Worm (Caenorhabditis elegans) whole organism, early embryonic: ENCODE results near the gene R10E12.2.
A peak's percentile ranks its signal among the peaks of the same experiment; 100 is the strongest.

Experiments used
- B0310.2 ChIP-seq: sonication (generic microtip); optimal IDR thresholded peaks from 2 replicates; lab custom pipeline; 2016; ENCODE audit warnings: mild to moderate bottlenecking, missing genetic modification characterization, missing compliant biosample characterization
- F13C5.2 ChIP-seq: sonication (generic microtip); optimal IDR thresholded peaks from 2 replicates; lab custom pipeline; 2017; ENCODE audit warnings: mild to moderate bottlenecking, missing genetic modification characterization, inconsistent platforms, missing compliant biosample characterization
- aly-1 ChIP-seq: sonication (generic microtip); optimal IDR thresholded peaks from 2 replicates; lab custom pipeline; 2016; ENCODE audit warnings: missing genetic modification characterization, missing compliant biosample characterization
- ama-1 ChIP-seq: fragments of 150-350 bp; optimal IDR thresholded peaks from 2 replicates; lab custom pipeline; 2014
- ceh-13 ChIP-seq: fragments of 200-800 bp; sonication (Bioruptor generic); optimal IDR thresholded peaks from 2 replicates; lab custom pipeline; 2018; ENCODE audit warnings: mild to moderate bottlenecking, missing genetic modification characterization, missing compliant biosample characterization
- ceh-36 ChIP-seq: sonication (generic microtip); optimal IDR thresholded peaks from 2 replicates; lab custom pipeline; 2016; ENCODE audit warnings: missing genetic modification characterization, inconsistent platforms, missing compliant biosample characterization
- ets-7 ChIP-seq: sonication (generic microtip); optimal IDR thresholded peaks from 2 replicates; lab custom pipeline; 2016; ENCODE audit warnings: missing genotype, missing genetic modification characterization, missing compliant biosample characterization
- flt-1 ChIP-seq: fragments of 200-800 bp; sonication (Bioruptor generic); IDR thresholded peaks from 2 replicates; pipeline ENCODE4 v1.3.6; 2022; ENCODE audit warnings: missing genetic modification characterization, missing compliant biosample characterization
- hmbx-1 ChIP-seq: sonication (generic microtip); optimal IDR thresholded peaks from 2 replicates; lab custom pipeline; 2016; ENCODE audit warnings: mild to moderate bottlenecking, missing genetic modification characterization, missing compliant biosample characterization
- hmg-4 ChIP-seq: fragments of 200-800 bp; sonication (Bioruptor generic); optimal IDR thresholded peaks from 2 replicates; lab custom pipeline; 2018; ENCODE audit warnings: mild to moderate bottlenecking, missing genetic modification characterization, missing compliant biosample characterization
- hnd-1 ChIP-seq: sonication (generic microtip); optimal IDR thresholded peaks from 2 replicates; lab custom pipeline; 2016; ENCODE audit warnings: missing genetic modification characterization, missing compliant biosample characterization
- pes-1 ChIP-seq: fragments of 200-800 bp; sonication (Bioruptor generic); IDR thresholded peaks from 2 replicates; pipeline ENCODE4 v1.3.6; 2022; ENCODE audit warnings: missing genetic modification reagents, missing genetic modification characterization, missing compliant biosample characterization
- scrt-1 ChIP-seq: fragments of 200-800 bp; sonication (Bioruptor generic); IDR thresholded peaks from 2 replicates; pipeline ENCODE4 v1.3.6; 2022; ENCODE audit warnings: missing genetic modification characterization, missing compliant biosample characterization
- sea-1 ChIP-seq: fragments of 200-800 bp; sonication (Bioruptor generic); conservative IDR thresholded peaks from 2 replicates; pipeline ENCODE4 v1.3.6; 2022; ENCODE audit warnings: missing genetic modification characterization, missing compliant biosample characterization
- tbx-11 ChIP-seq: fragments of 200-800 bp; sonication (Bioruptor generic); IDR thresholded peaks from 2 replicates; pipeline ENCODE4 v1.3.6; 2022; ENCODE audit warnings: missing genetic modification characterization, missing compliant biosample characterization
- tbx-37 ChIP-seq: fragments of 200-800 bp; sonication (Bioruptor generic); conservative IDR thresholded peaks from 2 replicates; pipeline ENCODE4 v1.3.6; 2022; ENCODE audit warnings: missing genetic modification reagents, missing genetic modification characterization, missing compliant biosample characterization
- tra-4 ChIP-seq: sonication (generic microtip); optimal IDR thresholded peaks from 2 replicates; lab custom pipeline; 2017; ENCODE audit warnings: missing genetic modification characterization, missing compliant biosample characterization

R10E12.2 gene

DNA sequence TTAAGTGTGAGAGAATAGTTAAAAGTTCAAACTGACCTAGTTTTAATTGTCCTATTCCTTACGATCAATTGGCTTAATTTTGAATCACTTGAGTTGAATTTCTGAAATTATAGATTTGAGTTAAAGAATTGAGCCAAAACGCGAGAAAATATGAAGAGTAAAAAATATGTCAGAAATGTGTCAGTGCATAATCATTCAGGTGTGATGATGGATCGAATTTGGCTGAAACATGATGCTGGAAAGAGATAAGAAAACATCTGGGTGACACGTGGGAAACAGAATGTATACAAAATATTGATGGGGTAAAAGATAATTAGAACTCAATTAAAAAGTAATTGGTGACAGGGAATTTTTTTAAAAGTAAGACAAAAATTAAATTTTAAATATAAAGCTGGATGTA is at the start of gene R10E12.2:
TSS of gene R10E12.2 (minus strand) at position 101 of the 400 bp plus-strand sequence.
- TF ChIP-seq F13C5.2 (tag; lab: Kevin White, UChicago) (no peak), tbx-37 (GFP tag; lab: Robert Waterston, UW) (no peak), scrt-1 (GFP tag; lab: Robert Waterston, UW) (no peak), pes-1 (GFP tag; lab: Robert Waterston, UW) (no peak), B0310.2 (tag; lab: Kevin White, UChicago) (no peak), sea-1 (GFP tag; lab: Robert Waterston, UW) (no peak), aly-1 (tag; lab: Kevin White, UChicago) (no peak), hnd-1 (no peak)

DNA sequence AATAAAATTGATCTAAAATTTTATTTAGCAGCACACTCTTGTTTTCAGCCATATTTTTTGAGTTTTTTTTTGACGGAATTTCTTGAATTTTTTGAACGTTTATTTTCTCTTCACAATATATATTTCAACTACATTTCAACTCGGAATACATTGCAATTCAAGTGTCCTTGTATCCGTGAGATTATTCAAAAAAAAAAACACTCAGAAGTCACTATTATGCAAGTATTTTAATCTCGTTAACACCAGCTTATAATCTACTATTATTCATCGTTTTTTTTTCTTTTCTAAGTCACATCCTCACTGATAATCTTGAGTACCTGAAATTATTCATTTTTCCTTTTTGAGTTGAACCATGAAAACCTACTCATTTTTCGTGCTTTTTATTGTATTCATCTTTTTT is 49.8 kb upstream of the R10E12.2 start, which contains the start of gene ins-21:
TSS of gene ins-21 (plus strand) at position 301 of the 400 bp plus-strand sequence.
- TF ChIP-seq tbx-37 (GFP tag; lab: Robert Waterston, UW) = no peak
- TF ChIP-seq flt-1 (GFP tag; lab: Robert Waterston, UW) = no peak
- TF ChIP-seq hnd-1 = no peak
- TF ChIP-seq pes-1 (GFP tag; lab: Robert Waterston, UW) = no peak
- no peak for TF ChIP-seq tbx-11 (GFP tag; lab: Robert Waterston, UW)
- no peak for TF ChIP-seq B0310.2 (tag; lab: Kevin White, UChicago)
- TF ChIP-seq ceh-13 (GFP tag; lab: Kevin White, UChicago) = no peak
- no peak for TF ChIP-seq F13C5.2 (tag; lab: Kevin White, UChicago)
- no peak for TF ChIP-seq sea-1 (GFP tag; lab: Robert Waterston, UW)
- no peak for TF ChIP-seq ets-7 (tag; lab: Kevin White, UChicago)

DNA sequence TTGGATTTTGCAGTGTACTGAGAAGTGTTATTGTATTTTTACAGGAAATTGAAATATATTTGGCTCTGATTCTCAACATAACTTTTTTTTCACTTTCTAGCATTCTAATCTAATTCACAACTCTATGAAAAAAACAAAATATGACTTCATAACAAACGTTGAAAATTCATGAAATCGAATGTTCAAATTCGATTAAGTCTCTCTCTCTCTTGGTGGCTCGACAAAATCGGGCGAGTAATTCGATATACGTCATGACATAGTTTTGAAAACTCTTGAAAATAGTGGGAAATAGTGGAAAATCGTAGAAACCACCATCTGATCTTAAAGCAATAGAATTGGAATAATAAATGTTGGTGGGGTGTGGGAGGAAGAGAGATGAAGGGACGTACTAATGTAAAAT is 44.3 kb upstream of the R10E12.2 start:
- no peak for TF ChIP-seq hmbx-1 (tag; lab: Kevin White, UChicago)
- no peak for TF ChIP-seq flt-1 (GFP tag; lab: Robert Waterston, UW)
- no peak for TF ChIP-seq ceh-36 (tag; lab: Kevin White, UChicago)
- no peak for TF ChIP-seq hnd-1
- no peak for TF ChIP-seq F13C5.2 (tag; lab: Kevin White, UChicago)
- no peak for TF ChIP-seq sea-1 (GFP tag; lab: Robert Waterston, UW)

DNA sequence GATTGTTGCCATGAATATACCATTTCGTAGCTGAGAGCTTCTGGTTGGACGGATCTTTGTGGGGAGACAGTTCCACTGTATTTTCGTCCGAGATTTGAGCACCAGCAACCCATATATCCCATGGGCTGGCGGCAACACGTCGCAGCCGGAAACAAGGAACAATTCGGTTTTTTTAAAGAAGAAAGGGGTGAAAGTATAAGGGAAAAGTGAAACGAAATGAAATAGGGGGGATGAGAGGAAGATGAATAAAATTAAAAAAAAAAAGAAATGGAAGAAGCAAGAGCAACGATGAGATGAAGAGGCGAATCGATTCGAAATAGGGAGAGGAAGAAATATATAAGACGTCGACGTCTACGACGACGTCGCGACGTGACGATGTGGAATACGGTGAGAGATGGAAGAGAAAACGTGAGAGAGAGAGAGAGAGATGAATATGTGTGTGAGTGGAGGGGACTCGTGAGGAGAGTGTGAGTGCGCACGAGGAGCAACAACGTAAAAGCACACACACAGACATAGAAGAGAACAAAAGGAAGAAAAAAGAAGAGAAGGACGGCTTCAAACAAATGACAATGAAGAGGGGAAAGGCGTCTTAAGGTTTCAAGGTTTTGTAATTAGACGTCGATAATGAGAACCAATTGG is 42.9 kb upstream of the R10E12.2 start, which contains the start of gene rgs-1:
TSS of gene rgs-1 (minus strand) at position 146 of the 639 bp plus-strand sequence.
- TF ChIP-seq F13C5.2 (tag; lab: Kevin White, UChicago) (peak; percentile 17), tra-4 (tag; lab: Kevin White, UChicago) (no peak), ets-7 (tag; lab: Kevin White, UChicago) (no peak), ceh-13 (GFP tag; lab: Kevin White, UChicago) (no peak), aly-1 (tag; lab: Kevin White, UChicago) (no peak), B0310.2 (tag; lab: Kevin White, UChicago) (no peak)

ce11 chrIII:10012136-10012535 is 38.5 kb upstream of the R10E12.2 start, which contains the start of gene C05B5.16:
Gene C05B5.16, plus strand, starts transcription at chrIII:10012436.
- TF ChIP-seq hnd-1 = no peak
- TF ChIP-seq hmbx-1 (tag; lab: Kevin White, UChicago) = no peak
- no peak for TF ChIP-seq aly-1 (tag; lab: Kevin White, UChicago)
- no peak for TF ChIP-seq sea-1 (GFP tag; lab: Robert Waterston, UW)
- no peak for TF ChIP-seq tbx-37 (GFP tag; lab: Robert Waterston, UW)
- TF ChIP-seq scrt-1 (GFP tag; lab: Robert Waterston, UW) = no peak
- no peak for TF ChIP-seq F13C5.2 (tag; lab: Kevin White, UChicago)
- no peak for TF ChIP-seq ceh-13 (GFP tag; lab: Kevin White, UChicago)
- no peak for TF ChIP-seq tbx-11 (GFP tag; lab: Robert Waterston, UW)
- no peak for TF ChIP-seq ets-7 (tag; lab: Kevin White, UChicago)

DNA sequence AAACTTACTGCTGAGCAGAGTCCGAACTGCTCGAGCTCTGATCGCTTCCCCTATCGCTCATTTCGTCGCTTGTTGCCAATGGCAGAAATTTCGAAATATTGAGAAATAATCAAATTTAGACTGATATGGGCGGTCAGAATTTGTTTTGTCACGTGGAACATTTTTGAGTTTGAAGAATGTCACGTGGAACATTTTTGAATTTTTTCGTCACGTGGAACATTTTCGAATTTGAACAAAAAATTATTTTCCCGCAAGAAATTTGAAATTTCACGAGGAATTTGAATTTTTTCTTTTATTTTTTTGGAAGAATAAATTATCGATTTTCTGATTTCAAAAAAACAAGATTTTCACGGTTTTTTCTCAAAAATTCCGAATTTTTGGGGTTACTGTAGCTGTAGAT is 36.5 kb upstream of the R10E12.2 start, which contains the start of gene fbxa-155:
TSS of gene fbxa-155 (minus strand) at position 101 of the 400 bp plus-strand sequence.
- TF ChIP-seq flt-1 (GFP tag; lab: Robert Waterston, UW) (no peak), ceh-13 (GFP tag; lab: Kevin White, UChicago) (no peak), ceh-36 (tag; lab: Kevin White, UChicago) (no peak), B0310.2 (tag; lab: Kevin White, UChicago) (no peak), sea-1 (GFP tag; lab: Robert Waterston, UW) (no peak)

DNA sequence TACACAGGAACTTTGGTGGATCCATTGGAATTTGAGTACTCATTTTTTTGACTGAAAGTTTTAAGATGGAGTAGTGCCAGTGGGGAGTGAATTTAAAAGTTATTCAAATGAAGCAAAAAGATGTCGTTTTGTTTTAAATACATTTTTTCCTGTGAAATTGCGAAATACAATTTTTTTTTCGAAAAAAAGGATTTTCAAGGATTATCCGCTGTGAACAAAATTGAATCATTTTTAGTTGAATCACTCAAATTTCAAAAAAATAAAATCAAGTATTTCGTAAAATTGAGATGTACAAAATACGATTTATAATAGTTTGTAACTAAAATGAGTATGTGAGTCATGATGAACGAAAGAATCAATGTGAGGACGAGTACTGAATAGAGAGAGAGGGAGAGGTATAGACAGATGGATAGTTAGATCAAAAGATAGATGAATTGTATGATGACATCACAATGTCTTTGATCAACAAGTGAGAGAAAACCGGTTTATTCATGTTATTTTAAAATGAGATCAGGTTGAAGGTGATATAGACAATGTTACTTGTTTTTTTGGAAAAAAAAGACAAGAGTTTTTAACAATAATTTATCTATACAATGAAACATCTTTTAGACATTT is 33.2 kb upstream of the R10E12.2 start, which contains the start of gene C05B5.8:
TSS of gene C05B5.8 (minus strand) at position 51 of the 615 bp plus-strand sequence.
- TF ChIP-seq ama-1 (lab: Kevin White, UChicago) (no peak), ceh-13 (GFP tag; lab: Kevin White, UChicago) (no peak), ets-7 (tag; lab: Kevin White, UChicago) (no peak), hmg-4 (GFP tag; lab: Kevin White, UChicago) (no peak), ceh-36 (tag; lab: Kevin White, UChicago) (no peak), tbx-37 (GFP tag; lab: Robert Waterston, UW) (no peak), tbx-11 (GFP tag; lab: Robert Waterston, UW) (no peak), aly-1 (tag; lab: Kevin White, UChicago) (no peak), pes-1 (GFP tag; lab: Robert Waterston, UW) (no peak), scrt-1 (GFP tag; lab: Robert Waterston, UW) (no peak), tra-4 (tag; lab: Kevin White, UChicago) (no peak), B0310.2 (tag; lab: Kevin White, UChicago) (no peak), hnd-1 (no peak), sea-1 (GFP tag; lab: Robert Waterston, UW) (no peak), flt-1 (GFP tag; lab: Robert Waterston, UW) (no peak)
